Worm (Caenorhabditis elegans): ENCODE results near the gene C18A3.10.
"Not testable (repeated sequence)": the region's sequence is repeated elsewhere in the genome, so short reads cannot be mapped to it uniquely, and the experiment has no call there.

Gene C18A3.10

DNA sequence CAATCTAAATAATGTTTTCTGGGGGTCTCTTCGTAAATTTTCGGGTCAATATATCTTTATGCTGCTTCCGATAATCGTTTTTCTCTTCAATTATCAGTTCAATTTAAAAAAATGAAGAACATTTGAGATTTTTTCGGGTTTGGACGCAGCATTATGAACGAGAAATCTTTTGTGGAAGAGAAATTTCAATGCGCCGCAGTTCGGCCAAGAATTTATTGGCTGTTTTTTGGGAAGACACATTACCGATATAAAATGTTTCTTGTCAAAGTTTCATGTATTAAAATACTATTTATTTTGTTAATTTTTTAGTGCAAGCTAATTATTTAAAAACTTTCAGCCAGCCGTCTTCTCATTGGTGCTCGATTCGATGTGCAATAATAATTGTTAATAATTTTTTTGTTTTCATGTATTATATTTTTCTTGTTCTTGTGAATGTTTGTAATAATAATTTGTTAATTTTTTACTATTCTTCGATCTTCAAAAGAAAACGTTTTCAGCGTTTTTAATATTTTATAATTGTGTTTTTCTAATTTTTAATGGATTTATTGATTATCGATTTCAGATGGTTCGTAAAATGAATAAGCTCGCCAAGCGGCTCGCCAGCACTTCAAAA lies at the start of gene C18A3.10, which contains the start of gene C18A3.3:
Gene C18A3.10, minus strand, starts transcription at position 101 of the 613 bp plus-strand sequence.
Gene C18A3.3, plus strand, starts transcription at position 563 of the 613 bp plus-strand sequence.
- TF ChIP-seq zag-1 (tag; optimal IDR thresholded peaks at IDR 0.05) (no peak), ceh-82 (tag; optimal IDR thresholded peaks at IDR 0.05) (no peak), nhr-23 (tag; optimal IDR thresholded peaks at IDR 0.05) (no peak)

DNA sequence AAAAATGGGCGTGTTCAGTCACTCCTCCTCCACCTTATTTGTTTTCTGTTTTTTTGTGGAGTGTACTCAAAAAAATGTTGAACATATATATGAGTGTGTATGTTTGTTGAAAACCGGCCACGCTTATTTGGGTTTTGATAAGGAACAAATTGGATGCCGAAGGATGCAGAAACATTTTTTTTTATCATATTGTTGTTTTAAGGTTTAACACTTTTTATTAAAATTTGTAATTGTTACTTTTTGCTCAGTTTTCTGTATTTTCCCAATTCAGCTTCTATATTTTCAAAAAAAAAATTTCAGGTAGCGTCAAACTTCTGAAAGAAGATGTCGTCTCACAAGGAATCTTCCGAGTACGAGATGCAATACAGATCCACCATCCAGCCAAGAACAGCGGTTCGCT lies 49.7 kb upstream of the C18A3.10 start, which contains the start of gene ifb-1:
Gene ifb-1, plus strand, starts transcription at position 301 of the 400 bp plus-strand sequence.
- TF ChIP-seq nhr-6 (tag; optimal IDR thresholded peaks at IDR 0.05) (no peak), sem-4 (tag; optimal IDR thresholded peaks at IDR 0.05) (no peak), gmeb-1 (tag; optimal IDR thresholded peaks at IDR 0.05) (no peak), nhr-25 (tag; optimal IDR thresholded peaks at IDR 0.05) (no peak), crh-2 (tag; optimal IDR thresholded peaks at IDR 0.05) (no peak), nhr-10 (tag; optimal IDR thresholded peaks at IDR 0.05) (no peak), ztf-1 (GFP tag; conservative IDR thresholded peaks at IDR 0.05) (no peak), alr-1 (tag; optimal IDR thresholded peaks at IDR 0.05) (no peak), unc-39 (tag; optimal IDR thresholded peaks at IDR 0.05) (no peak), dmd-4 (tag; optimal IDR thresholded peaks at IDR 0.05) (no peak), elt-1 (tag; optimal IDR thresholded peaks at IDR 0.05) (no peak), aly-2 (tag; optimal IDR thresholded peaks at IDR 0.05) (no peak), nhr-21 (tag; optimal IDR thresholded peaks at IDR 0.05) (no peak)

DNA sequence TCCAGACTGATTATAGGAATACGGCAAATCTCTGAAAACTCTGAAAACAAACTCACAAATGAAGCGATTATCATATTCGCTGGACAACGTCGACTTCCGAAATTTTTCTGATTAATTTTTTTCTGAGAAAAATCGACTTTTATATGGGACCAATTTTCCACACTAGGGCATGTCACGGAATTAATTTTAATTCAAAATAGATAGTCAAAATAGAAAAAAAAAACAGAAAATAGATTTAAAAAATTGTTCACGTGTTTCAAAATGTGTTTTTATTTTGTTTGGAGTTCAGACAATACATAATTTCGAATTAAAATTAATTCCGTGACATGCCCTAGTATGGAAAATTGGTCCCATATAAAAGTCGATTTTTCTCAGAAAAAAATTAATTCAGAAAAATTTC lies 42.0 kb upstream of the C18A3.10 start, which contains the start of the genes F10C1.3 and F10C1.23:
Gene F10C1.3, minus strand, starts transcription at position 101 of the 400 bp plus-strand sequence.
Gene F10C1.23, plus strand, starts transcription at position 385 of the 400 bp plus-strand sequence.
- not testable (repeated sequence) for TF ChIP-seq sem-4 (tag; optimal IDR thresholded peaks at IDR 0.05); nhr-77 (tag; optimal IDR thresholded peaks at IDR 0.05); blmp-1 (tag; optimal IDR thresholded peaks at IDR 0.05; ENCODE audit: insufficient read depth)

DNA sequence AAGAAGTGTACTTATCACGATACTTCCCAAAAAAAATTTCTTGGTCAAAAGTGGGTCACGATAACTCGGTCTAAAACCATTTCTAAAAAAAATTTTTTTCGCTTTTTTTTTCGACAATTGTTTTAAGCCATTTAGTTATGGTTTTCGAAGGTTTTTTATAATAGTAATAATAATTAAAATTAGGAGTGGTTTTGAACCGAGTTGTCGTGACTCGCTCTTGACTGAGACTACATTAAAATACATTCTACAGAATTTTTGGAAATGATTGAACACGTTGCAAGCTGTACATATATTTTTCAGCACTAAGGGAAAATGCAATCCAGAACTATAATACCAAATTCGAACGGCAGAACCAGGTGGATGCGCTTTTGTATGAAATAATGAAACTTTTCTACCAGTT lies 38.5 kb upstream of the C18A3.10 start, which contains the start of gene F10C1.8:
Gene F10C1.8, plus strand, starts transcription at position 301 of the 400 bp plus-strand sequence.
- TF ChIP-seq R02D3.7 (tag; optimal IDR thresholded peaks at IDR 0.05) = no peak
- no peak for TF ChIP-seq nhr-23 (tag; optimal IDR thresholded peaks at IDR 0.05)
- no peak for TF ChIP-seq elt-3 (tag; optimal IDR thresholded peaks at IDR 0.05)
- TF ChIP-seq ztf-1 (GFP tag; conservative IDR thresholded peaks at IDR 0.05) = no peak
- TF ChIP-seq snpc-4 (tag; optimal IDR thresholded peaks at IDR 0.05) = no peak
- TF ChIP-seq nhr-11 (tag; optimal IDR thresholded peaks at IDR 0.05) = no peak
- no peak for TF ChIP-seq mdl-1 (tag; optimal IDR thresholded peaks at IDR 0.05)
- TF ChIP-seq nhr-237 (tag; optimal IDR thresholded peaks at IDR 0.05) = no peak
- TF ChIP-seq ztf-11 (tag; optimal IDR thresholded peaks at IDR 0.05) = no peak
- no peak for TF ChIP-seq ztf-4 (tag; optimal IDR thresholded peaks at IDR 0.05)
- TF ChIP-seq F13H6.1 (tag; optimal IDR thresholded peaks at IDR 0.05) = no peak
- TF ChIP-seq lin-13 (GFP tag; optimal IDR thresholded peaks at IDR 0.05) = no peak
- TF ChIP-seq alr-1 (tag; optimal IDR thresholded peaks at IDR 0.05) = no peak

DNA sequence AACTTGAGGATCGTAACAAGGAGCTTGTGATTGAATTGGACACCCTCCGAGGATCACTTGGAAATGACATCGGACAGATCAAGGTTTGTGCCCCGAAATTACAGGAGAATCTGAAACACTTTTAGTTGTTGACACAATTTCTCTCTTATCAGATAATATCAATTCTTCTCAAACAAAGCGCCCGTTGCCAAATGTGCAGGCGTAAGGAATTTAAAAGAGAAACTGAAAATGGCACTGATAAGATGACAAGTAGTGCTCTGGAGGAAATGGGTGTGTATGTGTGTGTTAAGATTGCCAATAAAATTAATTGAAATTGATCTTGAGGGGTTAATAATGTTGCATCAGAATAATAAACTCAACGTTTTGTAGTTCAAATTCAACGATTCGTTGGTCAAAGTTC lies 35.7 kb upstream of the C18A3.10 start:
- no peak for TF ChIP-seq nhr-11 (tag; optimal IDR thresholded peaks at IDR 0.05)
- peak; percentile 16 for TF ChIP-seq sma-9 (GFP tag; optimal IDR thresholded peaks at IDR 0.05)
- TF ChIP-seq sma-9 (tag; optimal IDR thresholded peaks at IDR 0.05) = no peak
- TF ChIP-seq fos-1 (tag; optimal IDR thresholded peaks at IDR 0.05) = peak; percentile 76
- TF ChIP-seq blmp-1 (tag; optimal IDR thresholded peaks at IDR 0.05; ENCODE audit: insufficient read depth) = no peak
- TF ChIP-seq crh-2 (tag; optimal IDR thresholded peaks at IDR 0.05) = peak; percentile 10
- TF ChIP-seq F13H6.1 (tag; optimal IDR thresholded peaks at IDR 0.05) = no peak
- no peak for TF ChIP-seq nhr-237 (tag; optimal IDR thresholded peaks at IDR 0.05)
- no peak for TF ChIP-seq aly-2 (tag; optimal IDR thresholded peaks at IDR 0.05)
- TF ChIP-seq ceh-82 (tag; optimal IDR thresholded peaks at IDR 0.05) = no peak
- TF ChIP-seq peb-1 (tag; optimal IDR thresholded peaks at IDR 0.05) = no peak
- TF ChIP-seq elt-3 (tag; optimal IDR thresholded peaks at IDR 0.05) = no peak
- TF ChIP-seq unc-39 (tag; optimal IDR thresholded peaks at IDR 0.05) = no peak

DNA sequence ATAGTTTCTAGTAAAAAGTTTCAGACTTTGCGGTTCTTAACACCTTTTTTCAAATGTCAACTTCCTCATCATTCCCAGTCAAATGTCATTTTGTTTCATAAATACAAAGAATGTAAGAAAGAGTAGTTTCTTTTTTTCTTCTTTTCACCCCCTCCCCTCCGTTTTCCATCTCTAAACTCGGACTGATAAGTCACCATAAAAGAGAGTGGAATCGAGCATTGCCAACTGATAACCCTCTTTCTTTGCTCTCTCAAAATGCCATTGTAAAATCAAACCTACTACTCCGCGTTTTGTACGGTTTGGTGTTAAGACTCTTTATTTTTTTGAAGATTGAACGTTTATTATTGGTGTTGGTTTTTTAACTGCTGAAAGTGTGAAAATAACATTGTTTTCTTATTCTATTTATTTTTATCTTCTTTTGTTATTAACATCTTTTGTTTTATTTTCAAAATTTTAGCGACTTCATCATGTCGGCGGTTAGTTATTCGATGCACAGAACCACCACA lies 34.1 kb upstream of the C18A3.10 start, which contains the start of gene ifb-2:
Gene ifb-2, plus strand, starts transcription at position 456 of the 506 bp plus-strand sequence.
- TF ChIP-seq unc-55 (GFP tag; optimal IDR thresholded peaks at IDR 0.05) = no peak
- TF ChIP-seq elt-1 (tag; optimal IDR thresholded peaks at IDR 0.05) = no peak
- TF ChIP-seq lin-39 (tag; optimal IDR thresholded peaks at IDR 0.05) = no peak
- TF ChIP-seq zag-1 (tag; optimal IDR thresholded peaks at IDR 0.05) = no peak
- no peak for TF ChIP-seq nhr-11 (tag; optimal IDR thresholded peaks at IDR 0.05)
- no peak for TF ChIP-seq peb-1 (tag; optimal IDR thresholded peaks at IDR 0.05)
- no peak for TF ChIP-seq elt-3 (tag; optimal IDR thresholded peaks at IDR 0.05)
- TF ChIP-seq ceh-82 (tag; optimal IDR thresholded peaks at IDR 0.05) = no peak
- peak; percentile 36 for TF ChIP-seq crh-2 (tag; optimal IDR thresholded peaks at IDR 0.05)
- peak; percentile 81 for TF ChIP-seq fos-1 (tag; optimal IDR thresholded peaks at IDR 0.05)

All from whole organism, L2 larva.